Worm (Caenorhabditis elegans) whole organism, late embryonic: Measurements from ENCODE around the gene str-38.

ENCODE experiments used
- C38D4.7 ChIP-seq: fragments of 200-800 bp; sonication (Bioruptor generic); optimal IDR thresholded peaks from 2 replicates; lab custom pipeline; 2018; ENCODE audit warnings: mild to moderate bottlenecking, missing genetic modification characterization, moderate library complexity, missing compliant biosample characterization
- K02D7.2 ChIP-seq: sonication (generic microtip); optimal IDR thresholded peaks from 2 replicates; lab custom pipeline; 2017; ENCODE audit warnings: mild to moderate bottlenecking, missing genetic modification characterization, missing compliant biosample characterization
- K09A11.1 ChIP-seq: sonication (generic microtip); optimal IDR thresholded peaks from 2 replicates; lab custom pipeline; 2017; ENCODE audit warnings: antibody characterized with exemption, mild to moderate bottlenecking, missing genetic modification characterization, missing compliant biosample characterization; ENCODE audit not compliant: insufficient read depth
- ahr-1 ChIP-seq: sonication (generic microtip); optimal IDR thresholded peaks from 2 replicates; lab custom pipeline; 2016; ENCODE audit warnings: missing genetic modification characterization, missing compliant biosample characterization
- ceh-14 ChIP-seq: sonication (generic microtip); optimal IDR thresholded peaks from 2 replicates; lab custom pipeline; 2016; ENCODE audit warnings: missing genotype, missing genetic modification characterization, missing compliant biosample characterization
- ceh-30 ChIP-seq: fragments of 150-350 bp; optimal IDR thresholded peaks from 2 replicates; lab custom pipeline; 2014; ENCODE audit warnings: missing biosample characterization, missing genetic modification characterization
- ceh-31 ChIP-seq: sonication (generic microtip); optimal IDR thresholded peaks from 2 replicates; lab custom pipeline; 2016; ENCODE audit warnings: missing genetic modification characterization, missing compliant biosample characterization
- ceh-45 ChIP-seq: fragments of 200-800 bp; sonication (Bioruptor generic); IDR thresholded peaks from 2 replicates; pipeline ENCODE4 v1.3.6; 2022; ENCODE audit warnings: missing genetic modification reagents, missing genetic modification characterization, missing compliant biosample characterization
- ceh-6 ChIP-seq: fragments of 200-800 bp; sonication (Bioruptor generic); optimal IDR thresholded peaks from 2 replicates; lab custom pipeline; 2018; ENCODE audit warnings: mild to moderate bottlenecking, missing genetic modification characterization, missing compliant biosample characterization
- ceh-9 ChIP-seq: sonication (generic microtip); optimal IDR thresholded peaks from 2 replicates; lab custom pipeline; 2016; ENCODE audit warnings: mild to moderate bottlenecking, missing genetic modification characterization, inconsistent platforms, missing compliant biosample characterization
- elt-4 ChIP-seq: sonication (generic microtip); optimal IDR thresholded peaks from 2 replicates; lab custom pipeline; 2016; ENCODE audit warnings: missing genetic modification characterization, missing compliant biosample characterization
- eyg-1 ChIP-seq: sonication (generic microtip); optimal IDR thresholded peaks from 2 replicates; lab custom pipeline; 2016; ENCODE audit warnings: missing genotype, missing genetic modification characterization, missing compliant biosample characterization
- hlh-13 ChIP-seq: fragments of 200-800 bp; sonication (Bioruptor generic); optimal IDR thresholded peaks from 2 replicates; lab custom pipeline; 2018; ENCODE audit warnings: mild to moderate bottlenecking, missing genetic modification characterization, missing compliant biosample characterization
- hlh-30 ChIP-seq: sonication (generic microtip); optimal IDR thresholded peaks from 2 replicates; lab custom pipeline; 2017; ENCODE audit warnings: antibody characterized with exemption, missing genetic modification characterization, missing compliant biosample characterization; ENCODE audit not compliant: insufficient read depth
- lim-6 ChIP-seq: sonication (generic microtip); optimal IDR thresholded peaks from 2 replicates; lab custom pipeline; 2016; ENCODE audit warnings: missing genetic modification characterization, missing compliant biosample characterization
- lin-11 ChIP-seq: fragments of 200-800 bp; sonication (Bioruptor generic); optimal IDR thresholded peaks from 2 replicates; lab custom pipeline; 2018; ENCODE audit warnings: mild to moderate bottlenecking, missing genetic modification characterization, missing compliant biosample characterization
- nhr-11 ChIP-seq: fragments of 150-350 bp; optimal IDR thresholded peaks from 2 replicates; lab custom pipeline; 2014; ENCODE audit warnings: missing biosample characterization, missing genetic modification characterization
- npax-4 ChIP-seq: sonication (generic microtip); optimal IDR thresholded peaks from 2 replicates; lab custom pipeline; 2016; ENCODE audit warnings: missing genetic modification characterization, missing compliant biosample characterization
- odd-2 ChIP-seq: sonication (generic microtip); optimal IDR thresholded peaks from 2 replicates; lab custom pipeline; 2017; ENCODE audit warnings: antibody characterized with exemption, mild to moderate bottlenecking, missing genetic modification characterization, missing compliant biosample characterization
- pha-4 ChIP-seq: fragments of 150-350 bp; optimal IDR thresholded peaks from 2 replicates; lab custom pipeline; 2018; ENCODE audit warnings: missing biosample characterization, missing genetic modification reagents, missing genetic modification characterization
- pqm-1 ChIP-seq: sonication (generic microtip); optimal IDR thresholded peaks from 2 replicates; lab custom pipeline; 2016; ENCODE audit warnings: missing genetic modification characterization, missing compliant biosample characterization
- sox-4 ChIP-seq: sonication (generic microtip); optimal IDR thresholded peaks from 2 replicates; lab custom pipeline; 2017; ENCODE audit warnings: mild to moderate bottlenecking, missing genetic modification characterization, inconsistent platforms, missing compliant biosample characterization
- syd-9 ChIP-seq: sonication (generic microtip); optimal IDR thresholded peaks from 2 replicates; lab custom pipeline; 2016; ENCODE audit warnings: mild to moderate bottlenecking, missing genetic modification characterization, moderate library complexity, missing compliant biosample characterization
- ttx-3 ChIP-seq: sonication (generic microtip); optimal IDR thresholded peaks from 2 replicates; lab custom pipeline; 2016; ENCODE audit warnings: missing genetic modification reagents, missing genetic modification characterization, missing compliant biosample characterization
- unc-42 ChIP-seq: sonication (generic microtip); optimal IDR thresholded peaks from 2 replicates; lab custom pipeline; 2016; ENCODE audit warnings: missing genotype, missing genetic modification characterization, missing compliant biosample characterization
- unc-86 ChIP-seq: sonication (generic microtip); optimal IDR thresholded peaks from 2 replicates; lab custom pipeline; 2016; ENCODE audit warnings: missing genetic modification characterization, missing compliant biosample characterization
- ztf-16 ChIP-seq: sonication (generic microtip); optimal IDR thresholded peaks from 2 replicates; lab custom pipeline; 2017; ENCODE audit warnings: missing genetic modification characterization, missing compliant biosample characterization

Gene str-38

ce11 chrV:15689952-15690351, 42.2 kb downstream of the str-38 start, which contains the start of gene nhr-268:
Gene nhr-268 (plus strand): TSS chrV:15690252.
- TF ChIP-seq ceh-9 (tag; lab: Kevin White, UChicago) (no peak), ceh-31 (tag; lab: Kevin White, UChicago) (no peak), hlh-13 (GFP tag; lab: Kevin White, UChicago) (no peak), K09A11.1 (no peak), pqm-1 (tag; lab: Kevin White, UChicago) (no peak), ceh-30 (no peak), elt-4 (tag; lab: Kevin White, UChicago) (no peak), ceh-45 (GFP tag; lab: Robert Waterston, UW) (no peak), unc-86 (tag; lab: Kevin White, UChicago) (no peak), C38D4.7 (GFP tag; lab: Kevin White, UChicago) (no peak)

ce11 chrV:15687660-15688059, 44.4 kb downstream of the str-38 start, which contains the start of gene nhr-197:
Gene nhr-197 (plus strand): TSS chrV:15687960.
- no peak for TF ChIP-seq lin-11 (tag; lab: Kevin White, UChicago)
- TF ChIP-seq lim-6 (tag; lab: Kevin White, UChicago): no peak
- no peak for TF ChIP-seq K02D7.2 (tag; lab: Kevin White, UChicago)
- no peak for TF ChIP-seq hlh-13 (GFP tag; lab: Kevin White, UChicago)
- no peak for TF ChIP-seq ceh-14
- TF ChIP-seq syd-9 (tag; lab: Kevin White, UChicago): no peak
- no peak for TF ChIP-seq ceh-6 (GFP tag; lab: Kevin White, UChicago)
- TF ChIP-seq npax-4 (tag; lab: Kevin White, UChicago): no peak
- no peak for TF ChIP-seq ahr-1 (tag; lab: Kevin White, UChicago)
- no peak for TF ChIP-seq nhr-11 (tag; lab: Kevin White, UChicago)
- TF ChIP-seq pha-4 (tag; lab: Kevin White, UChicago): no peak
- no peak for TF ChIP-seq ztf-16

- TF ChIP-seq sox-4 (tag; lab: Kevin White, UChicago) (no peak), unc-42 (tag; lab: Kevin White, UChicago) (no peak), odd-2 (no peak), eyg-1 (no peak), ttx-3 (tag; lab: Kevin White, UChicago) (no peak), hlh-30 (tag; lab: Kevin White, UChicago) (no peak)
These were observed 46.5 kb downstream of the str-38 start, which contains the start of gene nhr-196 for ce11 chrV:15685599-15685998. Gene nhr-196 (plus strand): TSS chrV:15685716.
